Fruit fly (Drosophila melanogaster) whole organism, prepupa: ENCODE results near the gene CHKov1.

ENCODE experiments used
- CG11294 ChIP-seq: fragments of 200-800 bp; sonication (Bioruptor generic); IDR thresholded peaks from 2 replicates; pipeline ENCODE4 v1.3.6; 2022; ENCODE audit warnings: missing biosample characterization, missing genetic modification characterization
- CG16779 ChIP-seq: fragments of 200-800 bp; sonication (Bioruptor generic); optimal IDR thresholded peaks from 3 replicates; lab custom pipeline; 2017; ENCODE audit warnings: missing biosample characterization, mild to moderate bottlenecking, missing genetic modification characterization
- CG3032 ChIP-seq: fragments of 200-800 bp; optimal IDR thresholded peaks from 2 replicates; lab custom pipeline; 2019; ENCODE audit warnings: missing biosample characterization, mild to moderate bottlenecking, missing genetic modification characterization, moderate library complexity
- CG6854 ChIP-seq: fragments of 200-800 bp; sonication (Bioruptor generic); optimal IDR thresholded peaks from 2 replicates; lab custom pipeline; 2017; ENCODE audit warnings: missing biosample characterization, mild to moderate bottlenecking, missing genetic modification characterization
- CG8632 ChIP-seq: fragments of 200-800 bp; sonication (Bioruptor generic); optimal IDR thresholded peaks from 3 replicates; lab custom pipeline; 2016; ENCODE audit warnings: missing biosample characterization, missing genetic modification characterization
- Hr38 ChIP-seq: sonication (Bioruptor generic); optimal IDR thresholded peaks from 2 replicates; lab custom pipeline; 2016; ENCODE audit warnings: missing biosample characterization, missing genetic modification characterization
- Hr4 ChIP-seq: fragments of 200-800 bp; sonication (Bioruptor generic); optimal IDR thresholded peaks from 3 replicates; lab custom pipeline; 2016; ENCODE audit warnings: missing biosample characterization, missing genetic modification characterization
- Sox14 ChIP-seq: fragments of 200-800 bp; sonication (Bioruptor generic); optimal IDR thresholded peaks from 3 replicates; lab custom pipeline; 2016; ENCODE audit warnings: missing biosample characterization, missing genetic modification characterization
- svp ChIP-seq: fragments of 200-800 bp; sonication (Bioruptor generic); peaks from one replicate; lab custom pipeline; 2016; ENCODE audit warnings: missing biosample characterization, missing genetic modification characterization

- no peak for TF ChIP-seq svp (GFP tag; lab: Kevin White, UChicago)
- no peak for TF ChIP-seq CG3032
- TF ChIP-seq CG6854, result no peak
- TF ChIP-seq Hr4 (GFP tag; lab: Kevin White, UChicago), result no peak
- TF ChIP-seq Hr38 (GFP tag; lab: Kevin White, UChicago), result no peak
- peak; percentile 2 for TF ChIP-seq CG16779 (tag; lab: Kevin White, UChicago)
- TF ChIP-seq Sox14, result no peak
- TF ChIP-seq CG11294 (GFP tag; lab: Robert Waterston, UW), result no peak
- no peak for TF ChIP-seq CG8632 (GFP tag; lab: Kevin White, UChicago)
Measured at dm6 chr3R:25275276-25275675, 53.8 kb downstream of the CHKov1 start.
